Fruit fly (Drosophila melanogaster) whole organism, prepupa: Measurements from ENCODE around the gene robl37BC.

ENCODE experiments used
- Blimp-1 ChIP-seq: fragments of 200-800 bp; sonication (Bioruptor generic); optimal IDR thresholded peaks from 3 replicates; lab custom pipeline; 2017; ENCODE audit warnings: missing biosample characterization, missing genetic modification characterization, mild to moderate bottlenecking, moderate library complexity, missing genetic modification reagents
- CG10631 ChIP-seq: fragments of 200-800 bp; sonication (Bioruptor generic); optimal IDR thresholded peaks from 2 replicates; lab custom pipeline; 2016; ENCODE audit warnings: missing biosample characterization, missing genetic modification characterization
- CG10669 ChIP-seq: fragments of 200-800 bp; sonication (Bioruptor generic); optimal IDR thresholded peaks from 3 replicates; lab custom pipeline; 2018; ENCODE audit warnings: missing biosample characterization, mild to moderate bottlenecking, missing genetic modification characterization, moderate library complexity
- CG11294 ChIP-seq: fragments of 200-800 bp; sonication (Bioruptor generic); IDR thresholded peaks from 2 replicates; pipeline ENCODE4 v1.3.6; 2022; ENCODE audit warnings: missing biosample characterization, missing genetic modification characterization
- CG11762 ChIP-seq: fragments of 200-800 bp; sonication (Bioruptor generic); optimal IDR thresholded peaks from 3 replicates; lab custom pipeline; 2016; ENCODE audit warnings: missing biosample characterization, missing genetic modification characterization; ENCODE audit not compliant: insufficient read depth
- CG11902 ChIP-seq: fragments of 200-800 bp; sonication (Bioruptor generic); optimal IDR thresholded peaks from 3 replicates; lab custom pipeline; 2016; ENCODE audit warnings: missing biosample characterization, missing genetic modification characterization
- CG15336 ChIP-seq: fragments of 200-800 bp; sonication (Bioruptor generic); IDR thresholded peaks from 2 replicates; pipeline ENCODE4 v1.3.6; 2022; ENCODE audit warnings: missing biosample characterization, missing genetic modification characterization
- CG1621 ChIP-seq: fragments of 200-800 bp; sonication (Bioruptor generic); optimal IDR thresholded peaks from 3 replicates; lab custom pipeline; 2018; ENCODE audit warnings: missing biosample characterization, mild to moderate bottlenecking, missing genetic modification characterization
- CG16779 ChIP-seq: fragments of 200-800 bp; sonication (Bioruptor generic); optimal IDR thresholded peaks from 3 replicates; lab custom pipeline; 2017; ENCODE audit warnings: missing biosample characterization, mild to moderate bottlenecking, missing genetic modification characterization
- CG3032 ChIP-seq: fragments of 200-800 bp; optimal IDR thresholded peaks from 2 replicates; lab custom pipeline; 2019; ENCODE audit warnings: missing biosample characterization, mild to moderate bottlenecking, missing genetic modification characterization, moderate library complexity
- CG31627 ChIP-seq: fragments of 200-800 bp; sonication (Bioruptor generic); optimal IDR thresholded peaks from 3 replicates; lab custom pipeline; 2016; ENCODE audit warnings: missing biosample characterization, missing genetic modification characterization
- CG32006 ChIP-seq: fragments of 200-800 bp; sonication (Bioruptor generic); optimal IDR thresholded peaks from 3 replicates; lab custom pipeline; 2017; ENCODE audit warnings: missing biosample characterization, mild to moderate bottlenecking, missing genetic modification characterization
- CG6163 ChIP-seq: fragments of 200-800 bp; sonication (Bioruptor generic); IDR thresholded peaks from 3 replicates; pipeline ENCODE4 v1.3.6; 2022; ENCODE audit warnings: missing biosample characterization, missing genetic modification characterization
- CG6276 ChIP-seq: fragments of 200-800 bp; sonication (Bioruptor generic); optimal IDR thresholded peaks from 2 replicates; lab custom pipeline; 2017; ENCODE audit warnings: missing biosample characterization, mild to moderate bottlenecking, missing genetic modification characterization
- CG6808 ChIP-seq: fragments of 200-800 bp; sonication (Bioruptor generic); optimal IDR thresholded peaks from 3 replicates; lab custom pipeline; 2017; ENCODE audit warnings: missing biosample characterization, missing genetic modification characterization, mild to moderate bottlenecking, moderate library complexity, missing genetic modification reagents
- CG7368 ChIP-seq: fragments of 200-800 bp; sonication (Bioruptor generic); optimal IDR thresholded peaks from 3 replicates; lab custom pipeline; 2016; ENCODE audit warnings: missing biosample characterization, missing genetic modification characterization
- CG8119 ChIP-seq: fragments of 200-800 bp; sonication (Bioruptor generic); IDR thresholded peaks from 3 replicates; pipeline ENCODE4 v1.3.6; 2022; ENCODE audit warnings: missing biosample characterization, missing genetic modification characterization
- CG8319 ChIP-seq: fragments of 200-800 bp; sonication (Bioruptor generic); optimal IDR thresholded peaks from 3 replicates; lab custom pipeline; 2016; ENCODE audit warnings: missing biosample characterization, missing genetic modification characterization
- CG8632 ChIP-seq: fragments of 200-800 bp; sonication (Bioruptor generic); optimal IDR thresholded peaks from 3 replicates; lab custom pipeline; 2016; ENCODE audit warnings: missing biosample characterization, missing genetic modification characterization
- CG9139 ChIP-seq: fragments of 200-800 bp; sonication (Bioruptor generic); optimal IDR thresholded peaks from 3 replicates; lab custom pipeline; 2017; ENCODE audit warnings: missing biosample characterization, mild to moderate bottlenecking, missing genetic modification characterization
- Eip75B ChIP-seq: fragments of 200-800 bp; sonication (Bioruptor generic); optimal IDR thresholded peaks from 3 replicates; lab custom pipeline; 2016; ENCODE audit warnings: missing biosample characterization, missing genetic modification characterization
- Eip78C ChIP-seq: fragments of 200-800 bp; sonication (Bioruptor generic); peaks from one replicate; lab custom pipeline; 2016; ENCODE audit warnings: missing biosample characterization, missing genetic modification characterization
- Eip93F ChIP-seq: fragments of 200-800 bp; sonication (Bioruptor generic); optimal IDR thresholded peaks from 2 replicates; lab custom pipeline; 2016; ENCODE audit warnings: missing biosample characterization, mild to moderate bottlenecking, missing genetic modification characterization
- Ets21C ChIP-seq: fragments of 200-800 bp; sonication (Bioruptor generic); optimal IDR thresholded peaks from 3 replicates; lab custom pipeline; 2016; ENCODE audit warnings: missing biosample characterization, missing genetic modification characterization
- Ets96B ChIP-seq: fragments of 200-800 bp; optimal IDR thresholded peaks from 2 replicates; lab custom pipeline; 2019; ENCODE audit warnings: missing biosample characterization, mild to moderate bottlenecking, missing genetic modification characterization, moderate library complexity
- Gug ChIP-seq: fragments of 200-800 bp; sonication (Bioruptor generic); IDR thresholded peaks from 2 replicates; pipeline ENCODE4 v1.3.6; 2022; ENCODE audit warnings: missing biosample characterization, missing genetic modification characterization
- Hr38 ChIP-seq: sonication (Bioruptor generic); optimal IDR thresholded peaks from 2 replicates; lab custom pipeline; 2016; ENCODE audit warnings: missing biosample characterization, missing genetic modification characterization
- Hr39 ChIP-seq: fragments of 200-800 bp; sonication (Bioruptor generic); optimal IDR thresholded peaks from 2 replicates; lab custom pipeline; 2016; ENCODE audit warnings: missing biosample characterization, missing genetic modification characterization
- Hr4 ChIP-seq: fragments of 200-800 bp; sonication (Bioruptor generic); optimal IDR thresholded peaks from 3 replicates; lab custom pipeline; 2016; ENCODE audit warnings: missing biosample characterization, missing genetic modification characterization
- Lpt ChIP-seq: fragments of 200-800 bp; sonication (Bioruptor generic); optimal IDR thresholded peaks from 3 replicates; lab custom pipeline; 2016; ENCODE audit warnings: missing biosample characterization, missing genetic modification characterization
- Met ChIP-seq: fragments of 200-800 bp; sonication (Bioruptor generic); optimal IDR thresholded peaks from 3 replicates; lab custom pipeline; 2016; ENCODE audit warnings: missing biosample characterization, missing genetic modification characterization
- OdsH ChIP-seq: fragments of 200-800 bp; sonication (Bioruptor generic); optimal IDR thresholded peaks from 3 replicates; lab custom pipeline; 2016; ENCODE audit warnings: missing biosample characterization, missing genetic modification characterization
- Sox15 ChIP-seq: fragments of 200-800 bp; sonication (Bioruptor generic); optimal IDR thresholded peaks from 3 replicates; lab custom pipeline; 2016; ENCODE audit warnings: missing biosample characterization, missing genetic modification characterization
- achi ChIP-seq: fragments of 200-800 bp; sonication (Bioruptor generic); optimal IDR thresholded peaks from 3 replicates; lab custom pipeline; 2016; ENCODE audit warnings: missing biosample characterization, missing genetic modification characterization
- acj6 ChIP-seq: fragments of 200-800 bp; sonication (Bioruptor generic); optimal IDR thresholded peaks from 3 replicates; lab custom pipeline; 2016; ENCODE audit warnings: missing biosample characterization, missing genetic modification characterization
- cyc ChIP-seq: fragments of 200-800 bp; sonication (Bioruptor generic); optimal IDR thresholded peaks from 3 replicates; lab custom pipeline; 2016; ENCODE audit warnings: missing biosample characterization, missing genetic modification characterization
- dac ChIP-seq: fragments of 200-800 bp; sonication (Bioruptor generic); optimal IDR thresholded peaks from 2 replicates; lab custom pipeline; 2017; ENCODE audit warnings: missing biosample characterization, mild to moderate bottlenecking, missing genetic modification characterization
- eg ChIP-seq: fragments of 200-800 bp; sonication (Bioruptor generic); IDR thresholded peaks from 3 replicates; pipeline ENCODE4 v1.3.6; 2022; ENCODE audit warnings: missing biosample characterization, missing genetic modification characterization
- esn ChIP-seq: fragments of 200-800 bp; sonication (Bioruptor generic); optimal IDR thresholded peaks from 2 replicates; lab custom pipeline; 2016; ENCODE audit warnings: missing biosample characterization, mild to moderate bottlenecking, missing genetic modification characterization, moderate library complexity
- fd59A ChIP-seq: fragments of 200-800 bp; sonication (Bioruptor generic); optimal IDR thresholded peaks from 2 replicates; lab custom pipeline; 2017; ENCODE audit warnings: missing biosample characterization, mild to moderate bottlenecking, missing genetic modification characterization, missing genetic modification reagents
- fd85E ChIP-seq: fragments of 200-800 bp; sonication (Bioruptor generic); optimal IDR thresholded peaks from 3 replicates; lab custom pipeline; 2016; ENCODE audit warnings: missing biosample characterization, missing genetic modification characterization
- fkh ChIP-seq: fragments of 200-800 bp; sonication (Bioruptor generic); optimal IDR thresholded peaks from 3 replicates; lab custom pipeline; 2017; ENCODE audit warnings: missing biosample characterization, mild to moderate bottlenecking, missing genetic modification characterization, moderate library complexity
- lz ChIP-seq: fragments of 200-800 bp; sonication (Bioruptor generic); optimal IDR thresholded peaks from 3 replicates; lab custom pipeline; 2016; ENCODE audit warnings: missing biosample characterization, missing genetic modification characterization
- net ChIP-seq: fragments of 200-800 bp; sonication (Bioruptor generic); optimal IDR thresholded peaks from 3 replicates; lab custom pipeline; 2016; ENCODE audit warnings: missing biosample characterization, missing genetic modification characterization
- pdm3 ChIP-seq: fragments of 200-800 bp; sonication (Bioruptor generic); optimal IDR thresholded peaks from 3 replicates; lab custom pipeline; 2016; ENCODE audit warnings: missing biosample characterization, missing genetic modification characterization
- salr ChIP-seq, 2 experiments: fragments of 200-800 bp; sonication (Bioruptor generic); optimal IDR thresholded peaks; 3 replicates each; lab custom pipeline; 2016 to 2018; ENCODE audit warnings: missing biosample characterization in 2 of 2, missing genetic modification characterization in 2 of 2, mild to moderate bottlenecking in 1 of 2
- spab ChIP-seq: fragments of 200-800 bp; sonication (Bioruptor generic); optimal IDR thresholded peaks from 2 replicates; lab custom pipeline; 2017; ENCODE audit warnings: missing biosample characterization, mild to moderate bottlenecking, missing genetic modification characterization, missing genetic modification reagents
- ss ChIP-seq, 2 experiments: fragments of 200-800 bp; sonication (Bioruptor generic); optimal IDR thresholded peaks; 2 replicates in 1 of 2; 3 replicates in 1 of 2; lab custom pipeline; 2017 to 2018; ENCODE audit warnings: mild to moderate bottlenecking in 2 of 2, missing biosample characterization in 2 of 2, missing genetic modification characterization in 2 of 2, moderate library complexity in 1 of 2
- svp ChIP-seq: fragments of 200-800 bp; sonication (Bioruptor generic); peaks from one replicate; lab custom pipeline; 2016; ENCODE audit warnings: missing biosample characterization, missing genetic modification characterization
- topi ChIP-seq: fragments of 200-800 bp; sonication (Bioruptor generic); optimal IDR thresholded peaks from 3 replicates; lab custom pipeline; 2016; ENCODE audit warnings: missing biosample characterization, missing genetic modification characterization
- vri ChIP-seq: fragments of 200-800 bp; sonication (Bioruptor generic); optimal IDR thresholded peaks from 3 replicates; lab custom pipeline; 2016; ENCODE audit warnings: missing biosample characterization, mild to moderate bottlenecking, missing genetic modification characterization

The robl37BC gene

dm6 chr2L:18981947-18982579 lies 28.6 kb upstream of the robl37BC start:
- peak; percentile 69 for TF ChIP-seq CG3032 (tag; lab: Kevin White, UChicago)
- peak; percentile 61 for TF ChIP-seq fd59A
- TF ChIP-seq Ets96B: peak; percentile 64
- peak in 1 of 2 experiments; percentile 75 for TF ChIP-seq salr (GFP tag; optimal IDR thresholded peaks at IDR 0.05; lab: Kevin White, UChicago)
- peak; percentile 76 for TF ChIP-seq svp (GFP tag; lab: Kevin White, UChicago)
- peak; percentile 57 for TF ChIP-seq CG16779
- peak; percentile 55 for TF ChIP-seq acj6
- TF ChIP-seq CG11762 (GFP tag; lab: Kevin White, UChicago): peak; percentile 26
- peak; percentile 30 for TF ChIP-seq Met (GFP tag; lab: Kevin White, UChicago)
- TF ChIP-seq CG32006 (GFP tag; lab: Kevin White, UChicago): peak; percentile 89
- peak; percentile 10 for TF ChIP-seq Sox15 (GFP tag; lab: Kevin White, UChicago)
- peak; percentile 65 for TF ChIP-seq Eip75B
- peak; percentile 56; the same call in 2 of the 3 replicates for TF ChIP-seq CG6163 (GFP tag; lab: Robert Waterston, UW)
- TF ChIP-seq cyc: no peak
- peak; percentile 49 for TF ChIP-seq CG8632 (GFP tag; lab: Kevin White, UChicago)
- peak; percentile 87 for TF ChIP-seq eg
- peak; percentile 57 for TF ChIP-seq CG10669 (GFP tag; lab: Kevin White, UChicago)
- TF ChIP-seq CG9139 (GFP tag; lab: Kevin White, UChicago): no peak
- peak; percentile 90 for TF ChIP-seq CG8119 (GFP tag; lab: Robert Waterston, UW)
- peak; percentile 36 for TF ChIP-seq CG7368 (GFP tag; lab: Kevin White, UChicago)
- TF ChIP-seq CG11902: no peak
- peak; percentile 63 for TF ChIP-seq dac (GFP tag; lab: Kevin White, UChicago)
- TF ChIP-seq achi (GFP tag; lab: Kevin White, UChicago): peak; percentile 76
- TF ChIP-seq Lpt (GFP tag; lab: Kevin White, UChicago): peak; percentile 84
- TF ChIP-seq Eip78C (GFP tag; lab: Kevin White, UChicago): peak; percentile 88
- TF ChIP-seq spab (GFP tag; lab: Kevin White, UChicago): peak; percentile 58
- peak; percentile 72 for TF ChIP-seq net (GFP tag; lab: Kevin White, UChicago)
- TF ChIP-seq topi (GFP tag; lab: Kevin White, UChicago): peak; percentile 8
- peak; percentile 21 for TF ChIP-seq lz (GFP tag; lab: Kevin White, UChicago)
- TF ChIP-seq CG31627 (GFP tag; lab: Kevin White, UChicago): no peak
- TF ChIP-seq CG11294 (GFP tag; lab: Robert Waterston, UW): peak; percentile 77
- peak; percentile 51 for TF ChIP-seq esn (GFP tag; lab: Kevin White, UChicago)
- peak; percentile 4 for TF ChIP-seq Hr39
- TF ChIP-seq ss (GFP tag; optimal IDR thresholded peaks at IDR 0.05; lab: Kevin White, UChicago): peak; percentile 34 to 57
- peak; percentile 73 for TF ChIP-seq pdm3 (GFP tag; lab: Kevin White, UChicago)
- TF ChIP-seq Eip93F (GFP tag; lab: Kevin White, UChicago): no peak
- peak; percentile 70 for TF ChIP-seq CG10631 (GFP tag; lab: Kevin White, UChicago)
- TF ChIP-seq fkh (GFP tag; lab: Kevin White, UChicago): no peak
- peak; percentile 88 for TF ChIP-seq Hr4
- TF ChIP-seq fd85E: no peak
- peak; percentile 86 for TF ChIP-seq CG6276 (GFP tag; lab: Kevin White, UChicago)
- TF ChIP-seq Ets21C (GFP tag; lab: Kevin White, UChicago): no peak
- peak; percentile 71 for TF ChIP-seq OdsH
- TF ChIP-seq Blimp-1 (GFP tag; lab: Kevin White, UChicago): no peak
- peak; percentile 70 for TF ChIP-seq CG6808
- peak; percentile 81 for TF ChIP-seq Gug (GFP tag; lab: Robert Waterston, UW)
- peak; percentile 54 for TF ChIP-seq CG1621 (tag; lab: Kevin White, UChicago)
- peak; percentile 91 for TF ChIP-seq CG8319 (GFP tag; lab: Kevin White, UChicago)
- TF ChIP-seq vri (GFP tag; lab: Kevin White, UChicago): no peak
- TF ChIP-seq CG15336 (GFP tag; lab: Robert Waterston, UW): peak; percentile 93
- no peak for TF ChIP-seq Hr38 (GFP tag; lab: Kevin White, UChicago)
